Fruit fly (Drosophila melanogaster) whole organism, embryonic: ENCODE measurements around the gene tth.

ENCODE experiments used
- Ada2b ChIP-seq: fragments of 200-800 bp; sonication (Bioruptor generic); IDR thresholded peaks from 2 replicates; pipeline ENCODE4 v1.3.6; 2022; ENCODE audit warnings: missing biosample characterization, missing genetic modification characterization
- Adf1 ChIP-seq: fragments of 200-800 bp; sonication (Bioruptor generic); IDR thresholded peaks from 2 replicates; pipeline ENCODE4 v1.3.6; 2022; ENCODE audit warnings: missing biosample characterization, missing genetic modification characterization
- BEAF-32 ChIP-seq: fragments of 200-800 bp; sonication (Bioruptor generic); optimal IDR thresholded peaks from 3 replicates; lab custom pipeline; 2017; ENCODE audit warnings: missing biosample characterization, missing genetic modification characterization, mild to moderate bottlenecking, moderate library complexity, missing genetic modification reagents
- Bdp1 ChIP-seq: fragments of 200-800 bp; sonication (Bioruptor generic); optimal IDR thresholded peaks from 3 replicates; lab custom pipeline; 2016; ENCODE audit warnings: missing biosample characterization, missing genetic modification characterization
- Bgb ChIP-seq: fragments of 200-800 bp; sonication (Bioruptor generic); IDR thresholded peaks from 2 replicates; pipeline ENCODE4 v1.3.6; 2022; ENCODE audit warnings: missing biosample characterization, missing genetic modification characterization; ENCODE audit not compliant: partially characterized antibody
- BtbVII ChIP-seq: fragments of 200-800 bp; sonication (Bioruptor generic); optimal IDR thresholded peaks from 3 replicates; lab custom pipeline; 2017; ENCODE audit warnings: missing biosample characterization, mild to moderate bottlenecking, missing genetic modification characterization
- CG10267 ChIP-seq: fragments of 200-800 bp; sonication (Bioruptor generic); optimal IDR thresholded peaks from 2 replicates; lab custom pipeline; 2018; ENCODE audit warnings: missing biosample characterization, mild to moderate bottlenecking, missing genetic modification characterization, moderate library complexity
- CG11085 ChIP-seq: fragments of 200-800 bp; sonication (Bioruptor generic); IDR thresholded peaks from 2 replicates; pipeline ENCODE4 v1.3.6; 2022; ENCODE audit warnings: missing biosample characterization, missing genetic modification characterization
- CG13894 ChIP-seq: fragments of 200-800 bp; sonication (Bioruptor generic); optimal IDR thresholded peaks from 3 replicates; lab custom pipeline; 2018; ENCODE audit warnings: missing biosample characterization, mild to moderate bottlenecking, missing genetic modification characterization, moderate library complexity
- CG14014 ChIP-seq: fragments of 200-800 bp; sonication (Bioruptor generic); IDR thresholded peaks from 2 replicates; pipeline ENCODE4 v1.3.6; 2022; ENCODE audit warnings: missing biosample characterization, missing genetic modification characterization
- CG15601 ChIP-seq: fragments of 200-800 bp; sonication (Bioruptor generic); optimal IDR thresholded peaks from 3 replicates; lab custom pipeline; 2019; ENCODE audit warnings: missing biosample characterization, mild to moderate bottlenecking, missing genetic modification characterization, moderate library complexity
- CG17328 ChIP-seq: fragments of 200-800 bp; sonication (Bioruptor generic); IDR thresholded peaks from 2 replicates; pipeline ENCODE4 v1.3.6; 2022; ENCODE audit warnings: missing biosample characterization, missing genetic modification characterization
- CG17829 ChIP-seq: fragments of 200-800 bp; optimal IDR thresholded peaks from 2 replicates; lab custom pipeline; 2019; ENCODE audit warnings: missing biosample characterization, mild to moderate bottlenecking, missing genetic modification characterization, moderate library complexity
- CG1832 ChIP-seq: fragments of 200-800 bp; sonication (Bioruptor generic); optimal IDR thresholded peaks from 2 replicates; lab custom pipeline; 2017; ENCODE audit warnings: missing biosample characterization, mild to moderate bottlenecking, missing genetic modification characterization, inconsistent platforms
- CG3847 ChIP-seq: fragments of 200-800 bp; sonication (Bioruptor generic); IDR thresholded peaks from 2 replicates; pipeline ENCODE4 v1.3.6; 2022; ENCODE audit warnings: missing biosample characterization, missing genetic modification characterization
- CG4360 ChIP-seq: fragments of 200-800 bp; sonication (Bioruptor generic); IDR thresholded peaks from 2 replicates; pipeline ENCODE4 v1.3.6; 2022; ENCODE audit warnings: missing biosample characterization, missing genetic modification characterization
- CG43689 ChIP-seq: fragments of 200-800 bp; sonication (Bioruptor generic); IDR thresholded peaks from 2 replicates; pipeline ENCODE4 v1.3.6; 2022; ENCODE audit warnings: missing biosample characterization, missing genetic modification characterization
- CG4404 ChIP-seq: fragments of 200-800 bp; sonication (Bioruptor generic); IDR thresholded peaks from 2 replicates; pipeline ENCODE4 v1.3.6; 2022; ENCODE audit warnings: missing biosample characterization, missing genetic modification characterization
- CG4617 ChIP-seq: fragments of 200-800 bp; sonication (Bioruptor generic); optimal IDR thresholded peaks from 3 replicates; lab custom pipeline; 2016; ENCODE audit warnings: missing biosample characterization, missing genetic modification characterization, borderline replicate concordance
- CG4854 ChIP-seq: fragments of 200-800 bp; sonication (Bioruptor generic); optimal IDR thresholded peaks from 2 replicates; lab custom pipeline; 2016; ENCODE audit warnings: missing biosample characterization, missing genetic modification characterization, inconsistent platforms
- CG6175 ChIP-seq: fragments of 200-800 bp; sonication (Bioruptor generic); IDR thresholded peaks from 3 replicates; pipeline ENCODE4 v1.3.6; 2022; ENCODE audit warnings: missing biosample characterization, missing genetic modification characterization
- CG7357 ChIP-seq: fragments of 200-800 bp; sonication (Bioruptor generic); IDR thresholded peaks from 3 replicates; pipeline ENCODE4 v1.3.6; 2022; ENCODE audit warnings: missing biosample characterization, missing genetic modification characterization
- CG9797 ChIP-seq: fragments of 200-800 bp; sonication (Bioruptor generic); optimal IDR thresholded peaks from 3 replicates; lab custom pipeline; 2018; ENCODE audit warnings: missing biosample characterization, mild to moderate bottlenecking, missing genetic modification characterization
- CG9876 ChIP-seq: fragments of 200-800 bp; sonication (Bioruptor generic); optimal IDR thresholded peaks from 2 replicates; lab custom pipeline; 2016; ENCODE audit warnings: missing biosample characterization, missing genetic modification characterization
- Dbx ChIP-seq: fragments of 200-800 bp; sonication (Bioruptor generic); IDR thresholded peaks from 3 replicates; pipeline ENCODE4 v1.3.6; 2022; ENCODE audit warnings: missing biosample characterization, missing genetic modification characterization
- Dref ChIP-seq: fragments of 200-800 bp; sonication (Bioruptor generic); IDR thresholded peaks from 2 replicates; pipeline ENCODE4 v1.3.6; 2022; ENCODE audit warnings: missing biosample characterization, missing genetic modification characterization
- Ets65A ChIP-seq: fragments of 200-800 bp; sonication (Bioruptor generic); peaks from one replicate; lab custom pipeline; 2016; ENCODE audit warnings: missing biosample characterization, missing genetic modification characterization
- H2.0 ChIP-seq: fragments of 200-800 bp; sonication (Bioruptor generic); IDR thresholded peaks from 2 replicates; pipeline ENCODE4 v1.3.6; 2022; ENCODE audit warnings: missing biosample characterization, missing genetic modification characterization
- Hsf ChIP-seq: fragments of 200-800 bp; sonication (Bioruptor generic); optimal IDR thresholded peaks from 3 replicates; lab custom pipeline; 2016; ENCODE audit warnings: missing biosample characterization, missing genetic modification characterization
- NC2β ChIP-seq: fragments of 200-800 bp; sonication (Bioruptor generic); optimal IDR thresholded peaks from 2 replicates; lab custom pipeline; 2016; ENCODE audit warnings: missing biosample characterization, missing genetic modification characterization
- NK7.1 ChIP-seq: fragments of 200-800 bp; sonication (Bioruptor generic); optimal IDR thresholded peaks from 3 replicates; lab custom pipeline; 2016; ENCODE audit warnings: missing biosample characterization, missing genetic modification characterization
- Side ChIP-seq: fragments of 200-800 bp; sonication (Bioruptor generic); optimal IDR thresholded peaks from 2 replicates; lab custom pipeline; 2016; ENCODE audit warnings: missing biosample characterization, missing genetic modification characterization
- Sox100B ChIP-seq: fragments of 200-800 bp; sonication (Bioruptor generic); optimal IDR thresholded peaks from 3 replicates; lab custom pipeline; 2018; ENCODE audit warnings: missing biosample characterization, mild to moderate bottlenecking, missing genetic modification characterization
- Taf1 ChIP-seq: fragments of 200-800 bp; sonication (Bioruptor generic); IDR thresholded peaks from 2 replicates; pipeline ENCODE4 v1.3.6; 2022; ENCODE audit warnings: missing biosample characterization, missing genetic modification characterization
- Usf ChIP-seq: fragments of 200-800 bp; sonication (Bioruptor generic); optimal IDR thresholded peaks from 2 replicates; lab custom pipeline; 2017; ENCODE audit warnings: missing genotype, missing biosample characterization, missing genetic modification characterization
- ase ChIP-seq: fragments of 200-800 bp; sonication (Bioruptor generic); IDR thresholded peaks from 3 replicates; pipeline ENCODE4 v1.3.6; 2022; ENCODE audit warnings: missing biosample characterization, missing genetic modification characterization
- dan ChIP-seq: fragments of 200-800 bp; sonication (Bioruptor generic); IDR thresholded peaks from 2 replicates; pipeline ENCODE4 v1.3.6; 2022; ENCODE audit warnings: missing biosample characterization, missing genetic modification characterization
- dati ChIP-seq: fragments of 200-800 bp; sonication (Bioruptor generic); IDR thresholded peaks from 2 replicates; pipeline ENCODE4 v1.3.6; 2022; ENCODE audit warnings: missing biosample characterization, missing genetic modification characterization
- eve ChIP-seq, 2 experiments: fragments of >200 bp; optimal IDR thresholded peaks; 2 replicates each; lab custom pipeline; 2017; ENCODE audit warnings: missing biosample characterization in 2 of 2, missing genetic modification characterization in 2 of 2
- hb ChIP-seq: fragments of 200-800 bp; sonication (Bioruptor generic); IDR thresholded peaks from 3 replicates; pipeline ENCODE4 v1.3.6; 2022; ENCODE audit warnings: missing biosample characterization, missing genetic modification characterization; ENCODE audit not compliant: partially characterized antibody
- hth ChIP-seq: fragments of >200 bp; optimal IDR thresholded peaks from 2 replicates; lab custom pipeline; 2017; ENCODE audit warnings: inconsistent platforms
- ind ChIP-seq: fragments of 200-800 bp; sonication (Bioruptor generic); optimal IDR thresholded peaks from 3 replicates; lab custom pipeline; 2016; ENCODE audit warnings: missing biosample characterization, missing genetic modification characterization
- lov ChIP-seq, 2 experiments: fragments of 200-800 bp in 1 of 2; fragments of >200 bp in 1 of 2; sonication (Bioruptor generic) in 1 of 2; IDR thresholded peaks in 1 of 2; optimal IDR thresholded peaks in 1 of 2; 2 replicates in 1 of 2; 3 replicates in 1 of 2; pipeline versions ENCODE4 v1.3.6 to Lab custom; 2017 to 2022; ENCODE audit warnings: missing biosample characterization in 1 of 2, missing genetic modification characterization in 1 of 2
- nerfin-2 ChIP-seq: fragments of 200-800 bp; sonication (Bioruptor generic); IDR thresholded peaks from 2 replicates; pipeline ENCODE4 v1.3.6; 2022; ENCODE audit warnings: missing biosample characterization, missing genetic modification characterization; ENCODE audit not compliant: partially characterized antibody
- repo ChIP-seq: fragments of 200-800 bp; sonication (Bioruptor generic); optimal IDR thresholded peaks from 2 replicates; lab custom pipeline; 2016; ENCODE audit warnings: missing biosample characterization, missing genetic modification characterization
- sd ChIP-seq: fragments of 200-800 bp; sonication (Bioruptor generic); optimal IDR thresholded peaks from 3 replicates; lab custom pipeline; 2018; ENCODE audit warnings: missing biosample characterization, mild to moderate bottlenecking, missing genetic modification characterization, moderate library complexity
- sr ChIP-seq: fragments of 200-800 bp; sonication (Bioruptor generic); IDR thresholded peaks from 3 replicates; pipeline ENCODE4 v1.3.6; 2022; ENCODE audit warnings: missing biosample characterization, missing genetic modification characterization
- trem ChIP-seq: fragments of 200-800 bp; optimal IDR thresholded peaks from 3 replicates; lab custom pipeline; 2019; ENCODE audit warnings: missing biosample characterization, mild to moderate bottlenecking, missing genetic modification characterization, moderate library complexity
- tx ChIP-seq: fragments of 200-800 bp; sonication (Bioruptor generic); optimal IDR thresholded peaks from 2 replicates; lab custom pipeline; 2016; ENCODE audit warnings: missing biosample characterization, missing genetic modification characterization
- wek ChIP-seq: fragments of 200-800 bp; sonication (Bioruptor generic); optimal IDR thresholded peaks from 3 replicates; lab custom pipeline; 2018; ENCODE audit warnings: missing biosample characterization, mild to moderate bottlenecking, missing genetic modification characterization, moderate library complexity

Gene tth

DNA sequence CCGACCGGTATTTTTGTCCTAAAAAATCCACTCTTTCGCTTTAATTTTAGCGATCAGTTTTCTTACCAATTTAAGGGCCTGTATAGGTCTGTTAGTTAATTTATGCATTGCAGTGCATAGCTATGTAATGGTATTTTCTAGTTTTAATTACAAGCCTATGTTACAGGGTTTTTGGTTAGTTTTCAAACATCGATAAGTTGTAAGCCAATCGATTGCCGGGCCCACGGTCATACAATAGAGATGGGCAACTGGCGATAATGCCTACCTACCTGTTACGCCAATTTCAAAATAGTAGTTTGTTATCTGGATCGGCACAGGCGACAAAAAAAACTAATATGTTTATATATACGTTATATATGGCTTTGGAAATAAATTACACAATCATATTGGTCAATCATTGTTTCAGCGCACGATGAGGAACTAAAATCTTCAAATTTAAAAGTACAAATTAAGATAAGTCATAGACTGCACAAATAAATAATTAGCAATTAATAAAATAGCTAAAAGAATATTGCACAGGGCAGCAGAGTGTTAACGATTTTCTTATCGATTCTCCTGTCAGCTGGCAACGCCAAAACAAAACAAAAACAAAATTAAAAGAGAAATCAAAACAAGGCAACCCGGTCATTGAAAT lies at the start of gene tth, which contains the start of gene Tango2 (continued):
- TF ChIP-seq CG7357 (GFP tag; lab: Robert Waterston, UW) (peak; percentile 59; the same call in 2 of the 3 replicates), trem (peak; percentile 31), CG13894 (tag; lab: Kevin White, UChicago) (no peak), CG10267 (tag; lab: Kevin White, UChicago) (peak; percentile 61), CG14014 (GFP tag; lab: Robert Waterston, UW) (peak; percentile 66), CG43689 (GFP tag; lab: Robert Waterston, UW) (no peak), dan (GFP tag; lab: Robert Waterston, UW) (no peak), Side (GFP tag; lab: Kevin White, UChicago) (peak; percentile 54), NK7.1 (GFP tag; lab: Kevin White, UChicago) (no peak), repo (GFP tag; lab: Kevin White, UChicago) (no peak), CG4854 (GFP tag; lab: Kevin White, UChicago) (peak; percentile 3), ase (GFP tag; lab: Robert Waterston, UW) (peak; percentile 4; the same call in 1 of the 3 replicates), sd (tag; lab: Kevin White, UChicago) (no peak), hth (no peak), Adf1 (peak; percentile 14; the same call in 1 of the 2 replicates), Ets65A (GFP tag; lab: Kevin White, UChicago) (peak; percentile 94), CG17328 (GFP tag; lab: Robert Waterston, UW) (peak; percentile 70), BEAF-32 (GFP tag; lab: Kevin White, UChicago) (peak; percentile 80), Bgb (GFP tag; lab: Robert Waterston, UW) (peak; percentile 55), CG3847 (GFP tag; lab: Robert Waterston, UW) (peak; percentile 75), sr (GFP tag; lab: Robert Waterston, UW) (no peak), wek (GFP tag; lab: Kevin White, UChicago) (no peak), nerfin-2 (GFP tag; lab: Robert Waterston, UW) (no peak), CG17829 (peak; percentile 60), Ada2b (peak; percentile 58), CG9876 (GFP tag; lab: Kevin White, UChicago) (peak; percentile 11), CG4404 (GFP tag; lab: Robert Waterston, UW) (peak; percentile 77), CG6175 (GFP tag; lab: Robert Waterston, UW) (peak; percentile 42; the same call in 1 of the 3 replicates), CG4360 (GFP tag; lab: Robert Waterston, UW) (no peak), Taf1 (GFP tag; lab: Robert Waterston, UW) (no peak), NC2β (GFP tag; lab: Kevin White, UChicago) (peak; percentile 52), ind (GFP tag; lab: Kevin White, UChicago) (peak; percentile 63), CG9797 (GFP tag; lab: Kevin White, UChicago) (peak; percentile 85), tx (GFP tag; lab: Kevin White, UChicago) (peak; percentile 45), Bdp1 (GFP tag; lab: Kevin White, UChicago) (peak; percentile 44), BtbVII (peak; percentile 51), hb (GFP tag; lab: Robert Waterston, UW) (peak; percentile 56; the same call in 1 of the 3 replicates), CG1832 (GFP tag; lab: Kevin White, UChicago) (no peak), dati (0 out of 2 replicates have a peak, but pooled peaks have one; percentile 33), CG15601 (tag; lab: Kevin White, UChicago) (peak; percentile 68), Dref (GFP tag; lab: Robert Waterston, UW) (peak; percentile 74), eve (GFP tag; optimal IDR thresholded peaks at IDR 0.05; lab: Kevin White, UChicago) (no peak), Hsf (GFP tag; lab: Kevin White, UChicago) (peak; percentile 76), Usf (GFP tag; lab: Kevin White, UChicago) (peak; percentile 38), H2.0 (GFP tag; lab: Robert Waterston, UW) (peak; percentile 73), Sox100B (GFP tag; lab: Kevin White, UChicago) (no peak), lov (optimal IDR thresholded peaks at IDR 0.05; lab: Kevin White, UChicago) (no peak), lov (GFP tag; IDR thresholded peaks at IDR 0.05; lab: Robert Waterston, UW) (0 out of 3 replicates have a peak, but pooled peaks have one; percentile 16), Dbx (GFP tag; lab: Robert Waterston, UW) (peak; percentile 75), CG4617 (GFP tag; lab: Kevin White, UChicago) (peak; percentile 27), CG11085 (GFP tag; lab: Robert Waterston, UW) (peak; percentile 26; the same call in 1 of the 2 replicates)
